Fruit fly (Drosophila melanogaster) Kc167 (cell line): ENCODE measurements around the gene Polr2A.

Source experiments
- h ChIP-seq: fragments of >200 bp; optimal IDR thresholded peaks from 3 replicates; lab custom pipeline; 2018; ENCODE audit warnings: missing external identifiers
- psq ChIP-seq: fragments of >200 bp; optimal IDR thresholded peaks from 2 replicates; lab custom pipeline; 2017; ENCODE audit warnings: missing external identifiers

- TF ChIP-seq psq (lab: Kevin White, UChicago) (no peak), h (no peak)
These were observed 26.8 kb downstream of the Polr2A start for dm6 chrX:11543318-11543717.
